3 fruit fly cellular contexts compared by ENCODE assay signal in the genomic region with DNA sequence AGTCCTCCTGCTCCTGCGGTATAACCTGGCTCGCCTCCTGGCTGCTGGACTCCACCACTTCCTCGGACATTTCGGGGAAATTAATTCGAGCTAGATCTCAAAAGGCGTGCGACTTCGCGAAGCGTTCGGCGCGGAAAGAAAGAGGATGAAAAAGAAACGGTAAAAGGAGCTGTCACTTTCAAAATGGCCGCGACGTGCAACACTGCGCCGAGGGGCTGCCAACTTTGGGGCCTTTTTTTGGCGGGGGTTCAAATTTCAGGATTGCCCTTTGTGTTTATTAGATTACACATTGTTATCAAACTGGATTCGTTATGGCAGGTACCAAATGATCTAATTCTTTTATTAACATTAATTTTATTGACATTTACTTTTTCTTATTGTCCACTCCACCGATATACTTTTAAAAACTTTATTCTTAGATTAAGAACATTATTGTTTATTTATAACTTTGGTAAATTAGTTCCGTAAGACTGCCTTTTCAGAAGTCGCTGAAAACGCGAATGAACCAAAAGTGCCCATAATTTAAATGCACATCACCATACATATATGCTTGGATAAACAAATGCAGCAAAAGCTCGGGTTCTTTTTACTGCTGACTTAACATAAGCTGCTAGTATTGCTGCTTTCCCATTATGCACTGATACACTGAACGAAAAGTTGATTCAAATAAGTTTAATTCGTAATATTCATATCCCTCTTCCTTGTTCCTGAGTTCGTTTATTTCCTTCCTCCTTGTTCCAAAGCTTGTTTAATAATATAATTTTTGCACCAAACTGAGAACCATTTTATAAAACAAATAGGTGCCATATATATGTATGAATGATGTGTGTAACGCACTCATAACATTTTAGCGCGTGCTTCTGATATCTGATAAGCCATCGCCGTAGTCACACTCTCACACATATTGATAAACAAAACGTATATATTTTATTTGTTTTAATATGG.
A peak's percentile ranks its signal among the peaks of the same experiment; 100 is the strongest.
TF ChIP-seq lines count a peak whose summit lies in the region.

Gene RpS5b (minus strand): TSS at position 156 of the 945 bp plus-strand sequence.

TF ChIP-seq in whole organism, adult, 20 proteins besides CTCF, POLR2A, EP300 and RAD21 (continued from another document):
- TF ChIP-seq CG7045 (GFP tag; optimal IDR thresholded peaks at IDR 0.05; lab: Kevin White, UChicago) (no peak), Crg-1 (GFP tag; optimal IDR thresholded peaks at IDR 0.05; lab: Kevin White, UChicago) (no peak), bab1 (GFP tag; optimal IDR thresholded peaks at IDR 0.05; lab: Kevin White, UChicago) (peak; percentile 73), kay (GFP tag; lab: Kevin White, UChicago; ENCODE audit: borderline replicate concordance) (no peak)

TF ChIP-seq in whole organism, embryonic, 481 proteins besides CTCF, POLR2A, EP300 and RAD21 (continued from another document and continues in another):
- TF ChIP-seq sob (GFP tag; IDR thresholded peaks at IDR 0.05; lab: Robert Waterston, UW) (0 out of 2 replicates have a peak, but pooled peaks have one; percentile 12), CG3847 (GFP tag; IDR thresholded peaks at IDR 0.05; lab: Robert Waterston, UW) (no peak), CG31388 (GFP tag; optimal IDR thresholded peaks at IDR 0.05; lab: Kevin White, UChicago) (no peak), CG15073 (GFP tag; optimal IDR thresholded peaks at IDR 0.05; lab: Kevin White, UChicago) (no peak), Hey (tag; optimal IDR thresholded peaks at IDR 0.05; lab: Kevin White, UChicago) (no peak), Dp (GFP tag; optimal IDR thresholded peaks at IDR 0.05; lab: Kevin White, UChicago) (peak; percentile 84), ham (GFP tag; IDR thresholded peaks at IDR 0.05; lab: Robert Waterston, UW) (no peak), al (GFP tag; IDR thresholded peaks at IDR 0.05; lab: Robert Waterston, UW) (no peak), CG10565 (GFP tag; optimal IDR thresholded peaks at IDR 0.05; lab: Kevin White, UChicago) (no peak), Fer3 (tag; optimal IDR thresholded peaks at IDR 0.05; lab: Kevin White, UChicago) (peak; percentile 3), mld (GFP tag; IDR thresholded peaks at IDR 0.05; lab: Robert Waterston, UW; ENCODE audit: partially characterized antibody) (no peak), Hr39 (optimal IDR thresholded peaks at IDR 0.05; lab: Kevin White, UChicago) (no peak), CG10366 (GFP tag; IDR thresholded peaks at IDR 0.05; lab: Robert Waterston, UW) (no peak), CG15601 (tag; optimal IDR thresholded peaks at IDR 0.05; lab: Kevin White, UChicago) (no peak), sqz (GFP tag; optimal IDR thresholded peaks at IDR 0.05; lab: Kevin White, UChicago) (no peak), HLH4C (GFP tag; IDR thresholded peaks at IDR 0.05; lab: Robert Waterston, UW; ENCODE audit: partially characterized antibody) (no peak), chif (GFP tag; optimal IDR thresholded peaks at IDR 0.05; lab: Kevin White, UChicago) (no peak), Sox102F (GFP tag; optimal IDR thresholded peaks at IDR 0.05; lab: Kevin White, UChicago) (no peak), Dip2 (GFP tag; IDR thresholded peaks at IDR 0.05; lab: Robert Waterston, UW) (no peak), CG2712 (tag; optimal IDR thresholded peaks at IDR 0.05; lab: Kevin White, UChicago) (no peak), croc (GFP tag; conservative IDR thresholded peaks at IDR 0.05; lab: Robert Waterston, UW) (no peak), CG7786 (GFP tag; optimal IDR thresholded peaks at IDR 0.05; lab: Kevin White, UChicago) (no peak), CG6254 (GFP tag; optimal IDR thresholded peaks at IDR 0.05; lab: Kevin White, UChicago) (no peak), E2f2 (GFP tag; IDR thresholded peaks at IDR 0.05; lab: Robert Waterston, UW) (peak; percentile 86), CG34422 (GFP tag; IDR thresholded peaks at IDR 0.05; lab: Robert Waterston, UW) (no peak), lilli (GFP tag; optimal IDR thresholded peaks at IDR 0.05; lab: Kevin White, UChicago) (no peak), Med (GFP tag; lab: Kevin White, UChicago) (peak; percentile 53), CG11723 (GFP tag; optimal IDR thresholded peaks at IDR 0.05; lab: Kevin White, UChicago) (no peak), Sry-δ (GFP tag; optimal IDR thresholded peaks at IDR 0.05; lab: Kevin White, UChicago) (peak; percentile 10), CG12942 (GFP tag; optimal IDR thresholded peaks at IDR 0.05; lab: Kevin White, UChicago) (no peak), CG31365 (tag; optimal IDR thresholded peaks at IDR 0.05; lab: Kevin White, UChicago) (no peak), CG11504 (tag; optimal IDR thresholded peaks at IDR 0.05; lab: Kevin White, UChicago) (no peak), CG9797 (GFP tag; optimal IDR thresholded peaks at IDR 0.05; lab: Kevin White, UChicago) (no peak), CG12659 (GFP tag; optimal IDR thresholded peaks at IDR 0.05; lab: Kevin White, UChicago) (peak; percentile 41), CG2116 (GFP tag; optimal IDR thresholded peaks at IDR 0.05; lab: Kevin White, UChicago) (peak; percentile 97), sim (GFP tag; IDR thresholded peaks at IDR 0.05; lab: Robert Waterston, UW) (no peak), Doc3 (GFP tag; IDR thresholded peaks at IDR 0.05; lab: Robert Waterston, UW; ENCODE audit: partially characterized antibody) (no peak), insv (GFP tag; optimal IDR thresholded peaks at IDR 0.05; lab: Kevin White, UChicago) (no peak), CG11560 (tag; IDR thresholded peaks at IDR 0.05; lab: Robert Waterston, UW) (no peak), ash1 (GFP tag; optimal IDR thresholded peaks at IDR 0.05; lab: Kevin White, UChicago) (no peak), dati (GFP tag; IDR thresholded peaks at IDR 0.05; lab: Robert Waterston, UW) (0 out of 2 replicates have a peak, but pooled peaks have one; percentile 1), CG6854 (GFP tag; optimal IDR thresholded peaks at IDR 0.05; lab: Kevin White, UChicago) (no peak), crol (GFP tag; IDR thresholded peaks at IDR 0.05; lab: Robert Waterston, UW) (no peak), nom (GFP tag; optimal IDR thresholded peaks at IDR 0.05; lab: Kevin White, UChicago) (peak; percentile 43), Dip3 (GFP tag; optimal IDR thresholded peaks at IDR 0.05; lab: Kevin White, UChicago) (no peak), CG15514 (GFP tag; optimal IDR thresholded peaks at IDR 0.05; lab: Kevin White, UChicago) (peak; percentile 65), fru (optimal IDR thresholded peaks at IDR 0.05; lab: Kevin White, UChicago) (no peak), CG16813 (GFP tag; IDR thresholded peaks at IDR 0.05; lab: Robert Waterston, UW; ENCODE audit: partially characterized antibody) (no peak), CG8290 (GFP tag; optimal IDR thresholded peaks at IDR 0.05; lab: Kevin White, UChicago) (no peak), CG8290 (tag; optimal IDR thresholded peaks at IDR 0.05; lab: Kevin White, UChicago) (no peak), CG1603 (tag; optimal IDR thresholded peaks at IDR 0.05; lab: Kevin White, UChicago) (no peak), HmgD (GFP tag; optimal IDR thresholded peaks at IDR 0.05; lab: Kevin White, UChicago) (no peak), Rx (GFP tag; IDR thresholded peaks at IDR 0.05; lab: Robert Waterston, UW) (no peak), gsb-n (tag; optimal IDR thresholded peaks at IDR 0.05; lab: Kevin White, UChicago) (no peak), amos (GFP tag; IDR thresholded peaks at IDR 0.05; lab: Robert Waterston, UW; ENCODE audit: partially characterized antibody) (no peak), CG11247 (GFP tag; IDR thresholded peaks at IDR 0.05; lab: Robert Waterston, UW) (no peak), ara (GFP tag; IDR thresholded peaks at IDR 0.05; lab: Robert Waterston, UW) (0 out of 2 replicates have a peak, but pooled peaks have one; percentile 9), Bgb (GFP tag; IDR thresholded peaks at IDR 0.05; lab: Robert Waterston, UW; ENCODE audit: partially characterized antibody) (no peak), schlank (tag; optimal IDR thresholded peaks at IDR 0.05; lab: Kevin White, UChicago) (no peak), CG1647 (GFP tag; optimal IDR thresholded peaks at IDR 0.05; lab: Kevin White, UChicago) (no peak)

TF ChIP-seq in whole organism, prepupa, 60 proteins besides CTCF, POLR2A, EP300 and RAD21 (continued from another document):
- no peak for TF ChIP-seq lz (GFP tag; optimal IDR thresholded peaks at IDR 0.05; lab: Kevin White, UChicago)
- TF ChIP-seq CG3919 (GFP tag; optimal IDR thresholded peaks at IDR 0.05; lab: Kevin White, UChicago) = peak; percentile 12
- TF ChIP-seq Blimp-1 (GFP tag; optimal IDR thresholded peaks at IDR 0.05; lab: Kevin White, UChicago) = peak; percentile 61
- no peak for TF ChIP-seq CG6276 (GFP tag; optimal IDR thresholded peaks at IDR 0.05; lab: Kevin White, UChicago)
- TF ChIP-seq CG8119 (GFP tag; IDR thresholded peaks at IDR 0.05; lab: Robert Waterston, UW) = no peak
- TF ChIP-seq achi (GFP tag; optimal IDR thresholded peaks at IDR 0.05; lab: Kevin White, UChicago) = peak; percentile 98
- TF ChIP-seq Smox (GFP tag; optimal IDR thresholded peaks at IDR 0.05; lab: Kevin White, UChicago) = no peak
- TF ChIP-seq Sox15 (GFP tag; optimal IDR thresholded peaks at IDR 0.05; lab: Kevin White, UChicago) = no peak
- no peak for TF ChIP-seq CG16779 (tag; optimal IDR thresholded peaks at IDR 0.05; lab: Kevin White, UChicago)
- no peak for TF ChIP-seq net (GFP tag; optimal IDR thresholded peaks at IDR 0.05; lab: Kevin White, UChicago)
- no peak for TF ChIP-seq Ets21C (GFP tag; optimal IDR thresholded peaks at IDR 0.05; lab: Kevin White, UChicago)
TF ChIP-seq in whole organism, prepupa: peak in this region for 10.
